Fruit fly (Drosophila melanogaster): ENCODE results near the gene loco.

loco gene

DNA sequence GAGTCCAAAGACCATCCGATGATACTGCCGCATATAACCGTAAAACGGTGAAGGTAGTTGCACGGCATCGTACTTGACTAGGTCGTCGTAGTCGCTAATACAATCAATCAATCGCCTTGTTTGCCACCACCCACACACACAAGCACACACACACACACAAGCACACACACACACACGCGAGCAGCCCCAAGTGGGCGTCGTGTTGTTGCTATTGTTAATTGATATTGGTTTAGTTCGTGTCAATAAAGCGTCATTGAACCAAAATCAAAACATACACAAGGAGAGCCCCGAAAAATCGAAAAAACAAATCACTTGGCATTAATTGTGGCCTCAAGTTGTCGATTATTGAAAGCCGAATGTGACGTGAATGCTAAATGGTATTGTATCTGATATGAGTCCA lies 42.7 kb downstream of the loco start (continued):
- no peak for TF ChIP-seq pum (GFP tag; optimal IDR thresholded peaks at IDR 0.05)
- peak; percentile 12 for TF ChIP-seq en (GFP tag; optimal IDR thresholded peaks at IDR 0.05)
- no peak for TF ChIP-seq CG12299 (tag; optimal IDR thresholded peaks at IDR 0.05)
- TF ChIP-seq CG2712 (tag; optimal IDR thresholded peaks at IDR 0.05): peak; percentile 7
- TF ChIP-seq CG17912 (GFP tag; optimal IDR thresholded peaks at IDR 0.05): no peak
- no peak for TF ChIP-seq toy (GFP tag; IDR thresholded peaks at IDR 0.05)
- peak; percentile 56 for TF ChIP-seq gem (tag; optimal IDR thresholded peaks at IDR 0.05)
- 0 out of 3 replicates have a peak, but pooled peaks have one; percentile 23 for TF ChIP-seq CG14050 (GFP tag; IDR thresholded peaks at IDR 0.05)
- peak; percentile 86 for TF ChIP-seq ci (GFP tag; IDR thresholded peaks at IDR 0.05)
- no peak for TF ChIP-seq knrl (GFP tag; IDR thresholded peaks at IDR 0.05; ENCODE audit: partially characterized antibody)
- 0 out of 2 replicates have a peak, but pooled peaks have one; percentile 31 for TF ChIP-seq Nf-YA (GFP tag; IDR thresholded peaks at IDR 0.05)
- no peak for TF ChIP-seq kah (GFP tag; optimal IDR thresholded peaks at IDR 0.05)
- no peak for TF ChIP-seq Myb (GFP tag; optimal IDR thresholded peaks at IDR 0.05)
- peak; percentile 61 for TF ChIP-seq bab2 (GFP tag; optimal IDR thresholded peaks at IDR 0.05)
- TF ChIP-seq CG9817 (tag; optimal IDR thresholded peaks at IDR 0.05): peak; percentile 7
- TF ChIP-seq HmgD (GFP tag; optimal IDR thresholded peaks at IDR 0.05): no peak
- peak; percentile 64 for TF ChIP-seq CG1603 (tag; optimal IDR thresholded peaks at IDR 0.05)
- peak; percentile 10 for TF ChIP-seq CG3838 (GFP tag; optimal IDR thresholded peaks at IDR 0.05)
- no peak for TF ChIP-seq Ada2b (GFP tag; IDR thresholded peaks at IDR 0.05)
- no peak for TF ChIP-seq al (GFP tag; IDR thresholded peaks at IDR 0.05)
- no peak for TF ChIP-seq CG1024 (GFP tag; IDR thresholded peaks at IDR 0.05)
- TF ChIP-seq Taf1 (GFP tag; IDR thresholded peaks at IDR 0.05): no peak
- peak; percentile 44 for TF ChIP-seq CG17385 (GFP tag; optimal IDR thresholded peaks at IDR 0.05)
- no peak for TF ChIP-seq Bgb (GFP tag; IDR thresholded peaks at IDR 0.05; ENCODE audit: partially characterized antibody)
- TF ChIP-seq Opbp (GFP tag; IDR thresholded peaks at IDR 0.05; ENCODE audit: partially characterized antibody): no peak
- TF ChIP-seq ac (GFP tag; optimal IDR thresholded peaks at IDR 0.05): no peak
- peak; percentile 62 for TF ChIP-seq CG10209 (GFP tag; optimal IDR thresholded peaks at IDR 0.05)
- TF ChIP-seq CG12071 (GFP tag; optimal IDR thresholded peaks at IDR 0.05): peak; percentile 65
- no peak for TF ChIP-seq C15 (GFP tag; IDR thresholded peaks at IDR 0.05)
- TF ChIP-seq Scr (GFP tag; IDR thresholded peaks at IDR 0.05; ENCODE audit: partially characterized antibody): no peak
- no peak for TF ChIP-seq sqz (GFP tag; optimal IDR thresholded peaks at IDR 0.05)
- TF ChIP-seq Hsf (GFP tag; optimal IDR thresholded peaks at IDR 0.05): no peak
- TF ChIP-seq Atf-2 (GFP tag; optimal IDR thresholded peaks at IDR 0.05): peak; percentile 26
- TF ChIP-seq unpg (GFP tag; optimal IDR thresholded peaks at IDR 0.05): peak; percentile 43
- TF ChIP-seq zf30C (GFP tag; optimal IDR thresholded peaks at IDR 0.05): no peak
- TF ChIP-seq z (GFP tag; IDR thresholded peaks at IDR 0.05): 0 out of 3 replicates have a peak, but pooled peaks have one; percentile 35
- peak; percentile 7; the same call in 1 of the 3 replicates for TF ChIP-seq CG11093 (GFP tag; IDR thresholded peaks at IDR 0.05)
- peak in 1 of 3 experiments; percentile 30 for TF ChIP-seq lola (GFP tag; optimal IDR thresholded peaks at IDR 0.05)
- TF ChIP-seq CG11695 (GFP tag; IDR thresholded peaks at IDR 0.05): peak; percentile 73; the same call in 2 of the 3 replicates
- TF ChIP-seq CG12236 (GFP tag; optimal IDR thresholded peaks at IDR 0.05): peak; percentile 53
- TF ChIP-seq Atf6 (GFP tag; IDR thresholded peaks at IDR 0.05): peak; percentile 78
- no peak for TF ChIP-seq prd (optimal IDR thresholded peaks at IDR 0.05)
- TF ChIP-seq prd (GFP tag; IDR thresholded peaks at IDR 0.05): no peak
- TF ChIP-seq CG34376 (GFP tag; optimal IDR thresholded peaks at IDR 0.05): peak; percentile 33
- TF ChIP-seq CG8281 (tag; optimal IDR thresholded peaks at IDR 0.05): peak; percentile 38
- no peak for TF ChIP-seq CG4282 (GFP tag; optimal IDR thresholded peaks at IDR 0.05)
- TF ChIP-seq ems (GFP tag; optimal IDR thresholded peaks at IDR 0.05): no peak
- TF ChIP-seq CG17361 (GFP tag; IDR thresholded peaks at IDR 0.05): no peak
- no peak for TF ChIP-seq Atf3 (GFP tag; optimal IDR thresholded peaks at IDR 0.05)
- peak; percentile 77 for TF ChIP-seq CG11398 (GFP tag; optimal IDR thresholded peaks at IDR 0.05)
- peak; percentile 54; the same call in 1 of the 3 replicates for TF ChIP-seq sr (GFP tag; IDR thresholded peaks at IDR 0.05)
- peak; percentile 47 for TF ChIP-seq gro (GFP tag; optimal IDR thresholded peaks at IDR 0.05)
